Fruit fly (Drosophila melanogaster): ENCODE data around the gene CG14204.

The CG14204 gene

DNA sequence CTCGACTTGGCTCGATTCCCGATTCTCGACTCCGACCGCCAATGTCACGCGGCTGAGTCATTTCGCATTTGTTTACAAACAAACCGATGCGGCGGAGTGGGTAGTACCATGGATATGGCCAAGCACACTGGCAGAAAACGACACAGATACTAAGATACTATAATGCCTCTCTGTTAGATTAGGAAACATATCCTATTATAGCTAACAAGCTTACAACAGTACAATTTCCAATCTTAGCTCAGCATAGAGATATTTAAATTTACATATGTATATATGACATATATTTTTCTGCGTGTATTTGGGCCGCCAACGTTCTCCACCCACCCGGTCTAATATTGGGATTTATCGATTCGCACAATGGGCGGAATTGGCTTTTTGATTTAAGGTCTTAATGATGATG lies 20.5 kb downstream of the CG14204 start (continued):
- TF ChIP-seq Atf6 (GFP tag; IDR thresholded peaks at IDR 0.05) (peak; percentile 89), klu (GFP tag; IDR thresholded peaks at IDR 0.05) (peak; percentile 74), Oaz (GFP tag; IDR thresholded peaks at IDR 0.05) (peak; percentile 76), lola (GFP tag; optimal IDR thresholded peaks at IDR 0.05) (peak in 1 of 3 experiments; percentile 20), CG2678 (tag; optimal IDR thresholded peaks at IDR 0.05) (peak; percentile 82), sug (tag; optimal IDR thresholded peaks at IDR 0.05) (peak; percentile 82), Sry-δ (GFP tag; optimal IDR thresholded peaks at IDR 0.05) (no peak), ash1 (GFP tag; optimal IDR thresholded peaks at IDR 0.05) (no peak), CG10431 (GFP tag; optimal IDR thresholded peaks at IDR 0.05) (no peak), gcm (GFP tag; optimal IDR thresholded peaks at IDR 0.05) (peak; percentile 43), jumu (GFP tag; optimal IDR thresholded peaks at IDR 0.05) (peak; percentile 55), CG3281 (GFP tag; optimal IDR thresholded peaks at IDR 0.05) (peak; percentile 79), Gsc (GFP tag; IDR thresholded peaks at IDR 0.05) (no peak), fu2 (GFP tag; optimal IDR thresholded peaks at IDR 0.05) (peak; percentile 26), seq (GFP tag; IDR thresholded peaks at IDR 0.05) (peak; percentile 76), Poxn (GFP tag; IDR thresholded peaks at IDR 0.05) (peak; percentile 68; the same call in 1 of the 2 replicates), Atf3 (GFP tag; optimal IDR thresholded peaks at IDR 0.05) (peak; percentile 16), CG31441 (GFP tag; IDR thresholded peaks at IDR 0.05) (peak; percentile 78), aop (GFP tag; IDR thresholded peaks at IDR 0.05) (peak; percentile 52; the same call in 1 of the 2 replicates), scrt (GFP tag; optimal IDR thresholded peaks at IDR 0.05) (peak; percentile 58), sens-2 (GFP tag; IDR thresholded peaks at IDR 0.05) (peak; percentile 62; the same call in 1 of the 2 replicates), pan (optimal IDR thresholded peaks at IDR 0.05) (no peak), pan (GFP tag; optimal IDR thresholded peaks at IDR 0.05 in 1 of 2, IDR thresholded peaks at IDR 0.05 in 1 of 2) (peak in 1 of 2 experiments; percentile 83), HLH54F (GFP tag; optimal IDR thresholded peaks at IDR 0.05) (peak; percentile 27), CG7928 (GFP tag; optimal IDR thresholded peaks at IDR 0.05) (peak; percentile 16), CG12155 (GFP tag; optimal IDR thresholded peaks at IDR 0.05) (peak; percentile 80), CG9727 (GFP tag; optimal IDR thresholded peaks at IDR 0.05) (peak; percentile 80), CG14441 (GFP tag; IDR thresholded peaks at IDR 0.05) (peak; percentile 85), btn (GFP tag; optimal IDR thresholded peaks at IDR 0.05) (no peak), Dad (GFP tag; optimal IDR thresholded peaks at IDR 0.05) (peak; percentile 31), wor (GFP tag; IDR thresholded peaks at IDR 0.05) (peak; percentile 48; the same call in 1 of the 2 replicates), NC2β (GFP tag; optimal IDR thresholded peaks at IDR 0.05) (no peak), hth (optimal IDR thresholded peaks at IDR 0.05) (no peak), al (GFP tag; IDR thresholded peaks at IDR 0.05) (peak; percentile 87), CG3847 (GFP tag; IDR thresholded peaks at IDR 0.05) (peak; percentile 74), CG16779 (GFP tag; IDR thresholded peaks at IDR 0.05) (0 out of 2 replicates have a peak, but pooled peaks have one; percentile 27), Elba2 (GFP tag; optimal IDR thresholded peaks at IDR 0.05) (no peak), rib (GFP tag; IDR thresholded peaks at IDR 0.05) (peak; percentile 76), CG9215 (GFP tag; IDR thresholded peaks at IDR 0.05) (peak; percentile 73), gem (tag; optimal IDR thresholded peaks at IDR 0.05) (peak; percentile 80), CG14050 (GFP tag; IDR thresholded peaks at IDR 0.05) (peak; percentile 72), HLHmδ (GFP tag; optimal IDR thresholded peaks at IDR 0.05) (no peak), CG7271 (tag; optimal IDR thresholded peaks at IDR 0.05) (peak; percentile 7), Deaf1 (tag; optimal IDR thresholded peaks at IDR 0.05) (peak; percentile 50), CG8359 (GFP tag; optimal IDR thresholded peaks at IDR 0.05; ENCODE audit: borderline replicate concordance) (no peak), sim (GFP tag; IDR thresholded peaks at IDR 0.05) (peak; percentile 27; the same call in 1 of the 2 replicates), CG34422 (GFP tag; IDR thresholded peaks at IDR 0.05) (peak; percentile 76), Fer2 (tag; optimal IDR thresholded peaks at IDR 0.05) (peak; percentile 24), CG2129 (GFP tag; IDR thresholded peaks at IDR 0.05; ENCODE audit: partially characterized antibody) (no peak), Doc3 (GFP tag; IDR thresholded peaks at IDR 0.05; ENCODE audit: partially characterized antibody) (no peak), tio (GFP tag; optimal IDR thresholded peaks at IDR 0.05) (peak; percentile 72), tap (tag; optimal IDR thresholded peaks at IDR 0.05) (peak; percentile 72)
